Fruit fly (Drosophila melanogaster) whole organism, adult: Measurements from ENCODE around the gene CG14710.
A peak's percentile ranks its signal among the peaks of the same experiment; 100 is the strongest.

Source experiments
- CG11617 ChIP-seq: fragments of 200-800 bp; sonication (Bioruptor generic); optimal IDR thresholded peaks from 2 replicates; lab custom pipeline; 2017; ENCODE audit warnings: mild to moderate bottlenecking, missing biosample characterization, missing genetic modification reagents, missing genetic modification characterization
- CG12768 ChIP-seq: fragments of 200-800 bp; sonication (Bioruptor generic); optimal IDR thresholded peaks from 2 replicates; lab custom pipeline; 2017; ENCODE audit warnings: missing biosample characterization, missing genetic modification characterization, mild to moderate bottlenecking, moderate library complexity, missing genetic modification reagents
- CG14711 ChIP-seq: fragments of 200-800 bp; sonication (Bioruptor generic); optimal IDR thresholded peaks from 2 replicates; lab custom pipeline; 2018; ENCODE audit warnings: missing biosample characterization, mild to moderate bottlenecking, missing genetic modification characterization, moderate library complexity
- CG1620 ChIP-seq: fragments of 200-800 bp; sonication (Bioruptor generic); optimal IDR thresholded peaks from 2 replicates; lab custom pipeline; 2016; ENCODE audit warnings: missing biosample characterization, missing genetic modification characterization
- Clk ChIP-seq: fragments of 200-800 bp; sonication (Bioruptor generic); optimal IDR thresholded peaks from 2 replicates; lab custom pipeline; 2017; ENCODE audit warnings: missing biosample characterization, missing genetic modification characterization
- Crg-1 ChIP-seq: fragments of 200-800 bp; sonication (Bioruptor generic); optimal IDR thresholded peaks from 2 replicates; lab custom pipeline; 2016; ENCODE audit warnings: missing biosample characterization, missing genetic modification characterization
- bab1 ChIP-seq: fragments of 200-800 bp; sonication (Bioruptor generic); optimal IDR thresholded peaks from 3 replicates; lab custom pipeline; 2019; ENCODE audit warnings: missing biosample characterization, mild to moderate bottlenecking, missing genetic modification characterization, moderate library complexity
- kay ChIP-seq: fragments of 200-800 bp; sonication (Bioruptor generic); peaks from one replicate; lab custom pipeline; 2016; ENCODE audit warnings: missing biosample characterization, missing genetic modification characterization, borderline replicate concordance
- pad ChIP-seq: fragments of 200-800 bp; sonication (Bioruptor generic); optimal IDR thresholded peaks from 3 replicates; lab custom pipeline; 2017; ENCODE audit warnings: missing biosample characterization, missing genetic modification characterization, mild to moderate bottlenecking, moderate library complexity, missing genetic modification reagents

- TF ChIP-seq kay (GFP tag; lab: Kevin White, UChicago) (no peak), pad (GFP tag; lab: Kevin White, UChicago) (no peak), CG14711 (tag; lab: Kevin White, UChicago) (no peak), CG11617 (no peak), Crg-1 (GFP tag; lab: Kevin White, UChicago) (no peak), CG1620 (no peak), Clk (no peak), CG12768 (GFP tag; lab: Kevin White, UChicago) (no peak), bab1 (peak; percentile 77)
Measured at dm6 chr3R:11661712-11662111, 41.8 kb downstream of the CG14710 start.
